Worm (Caenorhabditis elegans) whole organism, mixed stage, embryonic: Measurements from ENCODE around the gene gst-13.

Source experiments
- elt-3 ChIP-seq: fragments of 150-350 bp; optimal IDR thresholded peaks from 2 replicates; lab custom pipeline; 2014; ENCODE audit warnings: missing biosample characterization, missing genetic modification characterization
- lin-13 ChIP-seq: fragments of 150-350 bp; optimal IDR thresholded peaks from 2 replicates; lab custom pipeline; 2014; ENCODE audit warnings: missing biosample characterization, missing genetic modification characterization
- nhr-237 ChIP-seq: fragments of 150-350 bp; optimal IDR thresholded peaks from 2 replicates; lab custom pipeline; 2014; ENCODE audit warnings: missing biosample characterization, missing genetic modification characterization
- nhr-76 ChIP-seq: sonication (generic microtip); optimal IDR thresholded peaks from 2 replicates; lab custom pipeline; 2017; ENCODE audit warnings: missing biosample characterization, missing genetic modification characterization

DNA sequence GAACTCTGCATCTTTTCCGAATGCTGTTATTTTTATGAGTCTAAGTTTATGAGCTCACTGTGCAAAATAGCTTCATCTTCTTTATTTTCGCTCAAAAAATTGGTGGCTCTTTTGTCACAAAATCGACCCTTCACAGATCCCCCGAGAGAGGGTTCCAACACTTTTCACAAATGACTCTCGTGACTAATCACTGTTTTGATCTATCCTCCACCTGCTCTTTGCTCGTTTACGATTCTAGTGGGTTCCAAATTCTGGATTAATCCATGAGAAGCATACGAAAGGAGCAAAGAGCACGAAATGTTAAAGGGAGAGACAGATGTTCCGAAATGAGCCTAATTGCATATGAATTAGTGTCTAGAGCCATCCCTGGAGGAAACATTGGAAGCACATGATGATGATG is 30.1 kb downstream of the gst-13 start:
- TF ChIP-seq elt-3 (tag; lab: Kevin White, UChicago) (no peak), nhr-237 (tag; lab: Kevin White, UChicago) (no peak), nhr-76 (tag; lab: Kevin White, UChicago) (no peak), lin-13 (tag; lab: Kevin White, UChicago) (no peak)
